Fruit fly (Drosophila melanogaster) whole organism, embryonic: ENCODE measurements around the gene pps.
A peak's percentile ranks its signal among the peaks of the same experiment; 100 is the strongest.

ENCODE experiments used
- Awh ChIP-seq: fragments of 200-800 bp; sonication (Bioruptor generic); IDR thresholded peaks from 2 replicates; pipeline ENCODE4, ENCODE4 v1.3.6; 2022; ENCODE audit warnings: missing biosample characterization, missing genetic modification characterization
- BtbVII ChIP-seq: fragments of 200-800 bp; sonication (Bioruptor generic); optimal IDR thresholded peaks from 3 replicates; lab custom pipeline; 2017; ENCODE audit warnings: missing biosample characterization, mild to moderate bottlenecking, missing genetic modification characterization
- Bteb2 ChIP-seq: fragments of 200-800 bp; sonication (Bioruptor generic); optimal IDR thresholded peaks from 2 replicates; lab custom pipeline; 2016; ENCODE audit warnings: missing biosample characterization, missing genetic modification characterization
- CG12659 ChIP-seq: fragments of 200-800 bp; sonication (Bioruptor generic); optimal IDR thresholded peaks from 3 replicates; lab custom pipeline; 2017; ENCODE audit warnings: mild to moderate bottlenecking, missing biosample characterization, missing genetic modification reagents, missing genetic modification characterization
- CG14710 ChIP-seq: fragments of 200-800 bp; sonication (Bioruptor generic); optimal IDR thresholded peaks from 3 replicates; lab custom pipeline; 2019; ENCODE audit warnings: missing biosample characterization, mild to moderate bottlenecking, missing genetic modification characterization, moderate library complexity
- CG14965 ChIP-seq: fragments of 200-800 bp; sonication (Bioruptor generic); optimal IDR thresholded peaks from 2 replicates; lab custom pipeline; 2016; ENCODE audit warnings: missing biosample characterization, missing genetic modification characterization, borderline replicate concordance
- CG15479 ChIP-seq: fragments of 200-800 bp; sonication (Bioruptor generic); optimal IDR thresholded peaks from 3 replicates; lab custom pipeline; 2019; ENCODE audit warnings: missing biosample characterization, mild to moderate bottlenecking, missing genetic modification characterization, moderate library complexity
- CG18011 ChIP-seq: fragments of 200-800 bp; sonication (Bioruptor generic); optimal IDR thresholded peaks from 2 replicates; lab custom pipeline; 2017; ENCODE audit warnings: missing biosample characterization, missing genetic modification characterization, mild to moderate bottlenecking, moderate library complexity, missing genotype
- CG18262 ChIP-seq: fragments of 200-800 bp; optimal IDR thresholded peaks from 3 replicates; lab custom pipeline; 2019; ENCODE audit warnings: missing biosample characterization, mild to moderate bottlenecking, missing genetic modification characterization, moderate library complexity
- CG1832 ChIP-seq: fragments of 200-800 bp; sonication (Bioruptor generic); optimal IDR thresholded peaks from 2 replicates; lab custom pipeline; 2017; ENCODE audit warnings: missing biosample characterization, mild to moderate bottlenecking, missing genetic modification characterization, inconsistent platforms
- CG18599 ChIP-seq: fragments of 200-800 bp; sonication (Bioruptor generic); optimal IDR thresholded peaks from 3 replicates; lab custom pipeline; 2017; ENCODE audit warnings: missing biosample characterization, missing genetic modification characterization, mild to moderate bottlenecking, moderate library complexity, missing genetic modification reagents
- CG33213 ChIP-seq: fragments of 200-800 bp; sonication (Bioruptor generic); optimal IDR thresholded peaks from 3 replicates; lab custom pipeline; 2016; ENCODE audit warnings: missing biosample characterization, missing genetic modification characterization
- CG4328 ChIP-seq: fragments of 200-800 bp; sonication (Bioruptor generic); optimal IDR thresholded peaks from 3 replicates; lab custom pipeline; 2017; ENCODE audit warnings: missing biosample characterization, missing genetic modification reagents, missing genetic modification characterization
- CG4360 ChIP-seq: fragments of 200-800 bp; sonication (Bioruptor generic); IDR thresholded peaks from 2 replicates; pipeline ENCODE4 v1.3.6; 2022; ENCODE audit warnings: missing biosample characterization, missing genetic modification characterization
- CG7271 ChIP-seq: fragments of 200-800 bp; sonication (Bioruptor generic); optimal IDR thresholded peaks from 2 replicates; lab custom pipeline; 2018; ENCODE audit warnings: missing biosample characterization, mild to moderate bottlenecking, missing genetic modification characterization, moderate library complexity
- CG7372 ChIP-seq: fragments of 200-800 bp; sonication (Bioruptor generic); IDR thresholded peaks from 2 replicates; pipeline ENCODE4 v1.3.6; 2022; ENCODE audit warnings: missing biosample characterization, missing genetic modification characterization
- D ChIP-seq, 2 experiments: fragments of 200-800 bp in 1 of 2; fragments of >200 bp in 1 of 2; sonication (Bioruptor generic) in 1 of 2; optimal IDR thresholded peaks; 2 replicates in 1 of 2; 3 replicates in 1 of 2; lab custom pipeline; 2017; ENCODE audit warnings: mild to moderate bottlenecking in 1 of 2, missing biosample characterization in 1 of 2, missing genetic modification characterization in 1 of 2, missing genetic modification reagents in 1 of 2
- Dip2 ChIP-seq: fragments of 200-800 bp; sonication (Bioruptor generic); IDR thresholded peaks from 2 replicates; pipeline ENCODE4 v1.3.6; 2022; ENCODE audit warnings: missing biosample characterization, missing genetic modification characterization
- Eip74EF ChIP-seq, 2 experiments: fragments of 200-800 bp in 1 of 2; fragments of >200 bp in 1 of 2; sonication (Bioruptor generic) in 1 of 2; optimal IDR thresholded peaks; 2 replicates each; lab custom pipeline; 2017 to 2019; ENCODE audit warnings: missing biosample characterization in 2 of 2, missing genetic modification characterization in 2 of 2, mild to moderate bottlenecking in 1 of 2, moderate library complexity in 1 of 2
- Ets65A ChIP-seq: fragments of 200-800 bp; sonication (Bioruptor generic); peaks from one replicate; lab custom pipeline; 2016; ENCODE audit warnings: missing biosample characterization, missing genetic modification characterization
- Fer1 ChIP-seq: fragments of 200-800 bp; sonication (Bioruptor generic); optimal IDR thresholded peaks from 2 replicates; lab custom pipeline; 2017; ENCODE audit warnings: missing biosample characterization, mild to moderate bottlenecking, missing genetic modification characterization
- MBD-R2 ChIP-seq: fragments of 200-800 bp; sonication (Bioruptor generic); IDR thresholded peaks from 2 replicates; pipeline ENCODE4 v1.3.6; 2022; ENCODE audit warnings: missing biosample characterization, missing genetic modification characterization
- NC2α ChIP-seq: fragments of 200-800 bp; sonication (Bioruptor generic); optimal IDR thresholded peaks from 2 replicates; lab custom pipeline; 2016; ENCODE audit warnings: missing biosample characterization, missing genetic modification characterization
- NK7.1 ChIP-seq: fragments of 200-800 bp; sonication (Bioruptor generic); optimal IDR thresholded peaks from 3 replicates; lab custom pipeline; 2016; ENCODE audit warnings: missing biosample characterization, missing genetic modification characterization
- Optix ChIP-seq: fragments of 200-800 bp; sonication (Bioruptor generic); IDR thresholded peaks from 3 replicates; pipeline ENCODE4 v1.3.6; 2022; ENCODE audit warnings: missing biosample characterization, missing genetic modification characterization
- Poxn ChIP-seq: fragments of 200-800 bp; sonication (Bioruptor generic); IDR thresholded peaks from 2 replicates; pipeline ENCODE4 v1.3.6; 2022; ENCODE audit warnings: missing biosample characterization, missing genetic modification characterization
- Sry-δ ChIP-seq: fragments of 200-800 bp; sonication (Bioruptor generic); optimal IDR thresholded peaks from 2 replicates; lab custom pipeline; 2016; ENCODE audit warnings: missing biosample characterization, missing genetic modification characterization
- Stat92E ChIP-seq, 3 experiments: fragments of >200 bp in 2 of 3; fragments of 200-800 bp in 1 of 3; sonication (Bioruptor generic) in 1 of 3; optimal IDR thresholded peaks; 2 replicates each; lab custom pipeline; 2017 to 2019; ENCODE audit warnings: missing biosample characterization in 3 of 3, missing genetic modification characterization in 3 of 3, mild to moderate bottlenecking in 1 of 3, moderate library complexity in 1 of 3
- Trl ChIP-seq, 3 experiments: fragments of >200 bp in 2 of 3; fragments of 200-800 bp in 1 of 3; sonication (Bioruptor generic) in 1 of 3; optimal IDR thresholded peaks; 2 replicates in 1 of 3; 3 replicates in 2 of 3; lab custom pipeline; 2016 to 2017; ENCODE audit warnings: missing biosample characterization in 1 of 3, missing genetic modification characterization in 1 of 3
- amos ChIP-seq: fragments of 200-800 bp; sonication (Bioruptor generic); IDR thresholded peaks from 2 replicates; pipeline ENCODE4 v1.3.6; 2022; ENCODE audit warnings: missing biosample characterization, missing genetic modification characterization; ENCODE audit not compliant: partially characterized antibody
- ara ChIP-seq: fragments of 200-800 bp; sonication (Bioruptor generic); IDR thresholded peaks from 2 replicates; pipeline ENCODE4 v1.3.6; 2022; ENCODE audit warnings: missing biosample characterization, missing genetic modification characterization
- ash1 ChIP-seq: fragments of 200-800 bp; sonication (Bioruptor generic); optimal IDR thresholded peaks from 2 replicates; lab custom pipeline; 2018; ENCODE audit warnings: missing biosample characterization, mild to moderate bottlenecking, missing genetic modification characterization
- cad ChIP-seq: fragments of >200 bp; optimal IDR thresholded peaks from 2 replicates; lab custom pipeline; 2017; ENCODE audit warnings: missing biosample characterization, missing genetic modification characterization
- esg ChIP-seq: fragments of 200-800 bp; sonication (Bioruptor generic); conservative IDR thresholded peaks from 2 replicates; pipeline ENCODE4 v1.3.6; 2022; ENCODE audit warnings: missing biosample characterization, missing genetic modification characterization
- fu2 ChIP-seq: fragments of 200-800 bp; sonication (Bioruptor generic); optimal IDR thresholded peaks from 2 replicates; lab custom pipeline; 2016; ENCODE audit warnings: missing biosample characterization, missing genetic modification characterization
- h ChIP-seq: fragments of >200 bp; optimal IDR thresholded peaks from 2 replicates; lab custom pipeline; 2017
- hb ChIP-seq: fragments of 200-800 bp; sonication (Bioruptor generic); IDR thresholded peaks from 3 replicates; pipeline ENCODE4 v1.3.6; 2022; ENCODE audit warnings: missing biosample characterization, missing genetic modification characterization; ENCODE audit not compliant: partially characterized antibody
- jigr1 ChIP-seq: fragments of 200-800 bp; sonication (Bioruptor generic); IDR thresholded peaks from 3 replicates; pipeline ENCODE4 v1.3.6; 2022; ENCODE audit warnings: missing biosample characterization, missing genetic modification characterization
- kah ChIP-seq: fragments of 200-800 bp; sonication (Bioruptor generic); optimal IDR thresholded peaks from 2 replicates; lab custom pipeline; 2018; ENCODE audit warnings: missing biosample characterization, mild to moderate bottlenecking, missing genetic modification characterization
- pho ChIP-seq: fragments of 200-800 bp; sonication (Bioruptor generic); optimal IDR thresholded peaks from 2 replicates; lab custom pipeline; 2016; ENCODE audit warnings: missing biosample characterization, missing genetic modification characterization
- pita ChIP-seq: fragments of 200-800 bp; sonication (Bioruptor generic); optimal IDR thresholded peaks from 2 replicates; lab custom pipeline; 2017; ENCODE audit warnings: missing biosample characterization, mild to moderate bottlenecking, missing genetic modification characterization
- psq ChIP-seq: fragments of 200-800 bp; sonication (Bioruptor generic); optimal IDR thresholded peaks from 2 replicates; lab custom pipeline; 2017; ENCODE audit warnings: missing biosample characterization, missing genetic modification characterization
- sisA ChIP-seq: fragments of 200-800 bp; sonication (Bioruptor generic); IDR thresholded peaks from 2 replicates; pipeline ENCODE4 v1.3.6; 2022; ENCODE audit warnings: missing biosample characterization, missing genetic modification characterization
- slbo ChIP-seq: fragments of 200-800 bp; sonication (Bioruptor generic); IDR thresholded peaks from 2 replicates; pipeline ENCODE4 v1.3.6; 2022; ENCODE audit warnings: missing biosample characterization, missing genetic modification characterization
- so ChIP-seq: fragments of 200-800 bp; sonication (Bioruptor generic); IDR thresholded peaks from 3 replicates; pipeline ENCODE4 v1.3.6; 2022; ENCODE audit warnings: missing biosample characterization, missing genetic modification characterization
- tll ChIP-seq, 2 experiments: fragments of 200-800 bp in 1 of 2; fragments of >200 bp in 1 of 2; sonication (Bioruptor generic) in 1 of 2; optimal IDR thresholded peaks; 2 replicates each; lab custom pipeline; 2017 to 2019; ENCODE audit warnings: missing biosample characterization in 2 of 2, missing genetic modification characterization in 2 of 2, mild to moderate bottlenecking in 1 of 2, moderate library complexity in 1 of 2
- trem ChIP-seq: fragments of 200-800 bp; optimal IDR thresholded peaks from 3 replicates; lab custom pipeline; 2019; ENCODE audit warnings: missing biosample characterization, mild to moderate bottlenecking, missing genetic modification characterization, moderate library complexity
- ttk ChIP-seq: fragments of 200-800 bp; sonication (Bioruptor generic); IDR thresholded peaks from 2 replicates; pipeline ENCODE4 v2.1.2; 2022; ENCODE audit warnings: missing biosample characterization, missing genetic modification characterization
- yki ChIP-seq: fragments of >200 bp; optimal IDR thresholded peaks from 3 replicates; lab custom pipeline; 2018
- zen ChIP-seq: fragments of 200-800 bp; sonication (Bioruptor generic); optimal IDR thresholded peaks from 3 replicates; lab custom pipeline; 2018; ENCODE audit warnings: missing biosample characterization, mild to moderate bottlenecking, missing genetic modification characterization, moderate library complexity

pps gene

dm6 chr3R:12422379-12422975 lies 8.8 kb downstream of the pps start, which contains the start of the genes Scgbeta and CG17202 (continued):
- TF ChIP-seq Poxn, result no peak
- TF ChIP-seq h (lab: Kevin White, UChicago), result no peak
- TF ChIP-seq slbo, result no peak
- TF ChIP-seq CG7271, result no peak
- no peak for TF ChIP-seq CG18262
- TF ChIP-seq ttk (GFP tag; lab: Robert Waterston, UW), result no peak
- TF ChIP-seq CG14965 (GFP tag; lab: Kevin White, UChicago), result no peak
- TF ChIP-seq fu2 (GFP tag; lab: Kevin White, UChicago), result peak; percentile 38
- TF ChIP-seq pho (GFP tag; lab: Kevin White, UChicago), result no peak
- TF ChIP-seq CG12659 (GFP tag; lab: Kevin White, UChicago), result peak; percentile 44
- TF ChIP-seq kah, result no peak
- TF ChIP-seq hb (GFP tag; lab: Robert Waterston, UW), result no peak
- no peak for TF ChIP-seq esg (GFP tag; lab: Robert Waterston, UW)
- TF ChIP-seq Ets65A (GFP tag; lab: Kevin White, UChicago), result peak; percentile 49
- peak; percentile 55; the same call in 1 of the 2 replicates for TF ChIP-seq amos (GFP tag; lab: Robert Waterston, UW)
- TF ChIP-seq Optix (GFP tag; lab: Robert Waterston, UW), result no peak
- no peak for TF ChIP-seq pita
- peak; percentile 12 for TF ChIP-seq zen (tag; lab: Kevin White, UChicago)
- TF ChIP-seq Fer1 (GFP tag; lab: Kevin White, UChicago), result peak; percentile 10
- peak; percentile 73 for TF ChIP-seq CG14710 (tag; lab: Kevin White, UChicago)
- TF ChIP-seq BtbVII, result no peak
- peak; percentile 67 for TF ChIP-seq CG33213
- TF ChIP-seq Awh (GFP tag; lab: Robert Waterston, UW), result no peak
- no peak for TF ChIP-seq sisA (GFP tag; lab: Robert Waterston, UW)
- TF ChIP-seq CG1832, result no peak
- no peak for TF ChIP-seq ash1 (GFP tag; lab: Kevin White, UChicago)
- no peak for TF ChIP-seq ara (GFP tag; lab: Robert Waterston, UW)
- TF ChIP-seq CG18599, result no peak
- TF ChIP-seq MBD-R2 (GFP tag; lab: Robert Waterston, UW), result peak; percentile 95
- TF ChIP-seq Stat92E (GFP tag; optimal IDR thresholded peaks at IDR 0.05; lab: Kevin White, UChicago), result no peak
- no peak for TF ChIP-seq Dip2 (GFP tag; lab: Robert Waterston, UW)
- peak; percentile 7 for TF ChIP-seq Bteb2 (GFP tag; lab: Kevin White, UChicago)
- no peak for TF ChIP-seq psq (GFP tag; lab: Kevin White, UChicago)
- no peak for TF ChIP-seq jigr1
- TF ChIP-seq yki (lab: Kevin White, UChicago), result no peak
- TF ChIP-seq so (GFP tag; lab: Robert Waterston, UW), result 0 out of 3 replicates have a peak, but pooled peaks have one; percentile 35
- no peak for TF ChIP-seq NK7.1 (GFP tag; lab: Kevin White, UChicago)
- TF ChIP-seq CG4328 (GFP tag; lab: Kevin White, UChicago), result no peak
- no peak for TF ChIP-seq CG15479 (GFP tag; lab: Kevin White, UChicago)
- no peak for TF ChIP-seq Trl (optimal IDR thresholded peaks at IDR 0.05; lab: Kevin White, UChicago)
- no peak for TF ChIP-seq Trl (GFP tag; optimal IDR thresholded peaks at IDR 0.05; lab: Kevin White, UChicago)
- TF ChIP-seq Sry-δ (GFP tag; lab: Kevin White, UChicago), result peak; percentile 43
- TF ChIP-seq CG4360 (GFP tag; lab: Robert Waterston, UW), result no peak
- TF ChIP-seq Eip74EF (GFP tag; optimal IDR thresholded peaks at IDR 0.05; lab: Kevin White, UChicago), result no peak
- TF ChIP-seq cad (GFP tag; lab: Kevin White, UChicago), result no peak
- no peak for TF ChIP-seq CG18011 (GFP tag; lab: Kevin White, UChicago)
- TF ChIP-seq NC2α, result no peak
- TF ChIP-seq D (optimal IDR thresholded peaks at IDR 0.05; lab: Kevin White, UChicago), result no peak
- no peak for TF ChIP-seq D (GFP tag; optimal IDR thresholded peaks at IDR 0.05; lab: Kevin White, UChicago)
- peak in 1 of 2 experiments; percentile 44 for TF ChIP-seq tll (GFP tag; optimal IDR thresholded peaks at IDR 0.05; lab: Kevin White, UChicago)
- TF ChIP-seq CG7372 (GFP tag; lab: Robert Waterston, UW), result no peak
- TF ChIP-seq trem, result peak; percentile 25
